Fruit fly (Drosophila melanogaster) whole organism, adult: ENCODE data around the gene tw.
A peak's percentile ranks its signal among the peaks of the same experiment; 100 is the strongest.

ENCODE experiments used
- CG11617 ChIP-seq: fragments of 200-800 bp; sonication (Bioruptor generic); optimal IDR thresholded peaks from 2 replicates; lab custom pipeline; 2017; ENCODE audit warnings: mild to moderate bottlenecking, missing biosample characterization, missing genetic modification reagents, missing genetic modification characterization
- CG12768 ChIP-seq: fragments of 200-800 bp; sonication (Bioruptor generic); optimal IDR thresholded peaks from 2 replicates; lab custom pipeline; 2017; ENCODE audit warnings: missing biosample characterization, missing genetic modification characterization, mild to moderate bottlenecking, moderate library complexity, missing genetic modification reagents
- CG14711 ChIP-seq: fragments of 200-800 bp; sonication (Bioruptor generic); optimal IDR thresholded peaks from 2 replicates; lab custom pipeline; 2018; ENCODE audit warnings: missing biosample characterization, mild to moderate bottlenecking, missing genetic modification characterization, moderate library complexity
- CG7045 ChIP-seq: fragments of 200-800 bp; sonication (Bioruptor generic); optimal IDR thresholded peaks from 2 replicates; lab custom pipeline; 2017; ENCODE audit warnings: missing biosample characterization, mild to moderate bottlenecking, missing genetic modification characterization
- Hr96 ChIP-seq: fragments of 200-800 bp; sonication (Bioruptor generic); optimal IDR thresholded peaks from 2 replicates; lab custom pipeline; 2016; ENCODE audit warnings: missing biosample characterization, missing genetic modification characterization
- kay ChIP-seq: fragments of 200-800 bp; sonication (Bioruptor generic); peaks from one replicate; lab custom pipeline; 2016; ENCODE audit warnings: missing biosample characterization, missing genetic modification characterization, borderline replicate concordance
- toe ChIP-seq: fragments of 200-800 bp; sonication (Bioruptor generic); optimal IDR thresholded peaks from 2 replicates; lab custom pipeline; 2016; ENCODE audit warnings: missing biosample characterization, missing genetic modification characterization

- TF ChIP-seq Hr96 (GFP tag; lab: Kevin White, UChicago): peak; percentile 82
- TF ChIP-seq CG14711: peak; percentile 83
- peak; percentile 68 for TF ChIP-seq CG11617 (GFP tag; lab: Kevin White, UChicago)
- peak; percentile 74 for TF ChIP-seq CG12768 (GFP tag; lab: Kevin White, UChicago)
- peak; percentile 53 for TF ChIP-seq toe (GFP tag; lab: Kevin White, UChicago)
- TF ChIP-seq kay (GFP tag; lab: Kevin White, UChicago): no peak
- TF ChIP-seq CG7045 (GFP tag; lab: Kevin White, UChicago): peak; percentile 72
These were observed 28.8 kb upstream of the tw start for dm6 chrX:755642-756332.
